Worm (Caenorhabditis elegans) whole organism, L4/young adult: ENCODE data around the gene faah-1.

Source experiments
- W03F9.2 ChIP-seq: fragments of 150-350 bp; optimal IDR thresholded peaks from 2 replicates; lab custom pipeline; 2014; ENCODE audit warnings: missing biosample characterization, missing genetic modification characterization
- dao-5 ChIP-seq: sonication (generic microtip); optimal IDR thresholded peaks from 2 replicates; lab custom pipeline; 2016; ENCODE audit warnings: missing genotype, missing genetic modification characterization, moderate library complexity, missing compliant biosample characterization
- him-1 ChIP-seq: sonication (generic microtip); optimal IDR thresholded peaks from 2 replicates; lab custom pipeline; 2016; ENCODE audit warnings: missing genotype, missing genetic modification reagents, missing genetic modification characterization, missing compliant biosample characterization

Gene faah-1

ce11 chrIV:8136548-8136947 is 22.6 kb upstream of the faah-1 start:
- no peak for TF ChIP-seq dao-5 (tag; lab: Kevin White, UChicago)

ce11 chrIV:8138984-8139383 is 20.2 kb upstream of the faah-1 start, which contains the start of gene pmk-3:
TSS of gene pmk-3 (plus strand) at chrIV:8139219.
- TF ChIP-seq him-1 (no peak), W03F9.2 (tag; lab: Kevin White, UChicago) (peak; percentile 5)

ce11 chrIV:8142735-8143550 is 16.2 kb upstream of the faah-1 start, which contains the start of gene pmk-2:
TSS of gene pmk-2 (plus strand) at chrIV:8143500.
- TF ChIP-seq dao-5 (tag; lab: Kevin White, UChicago) (no peak), him-1 (no peak), W03F9.2 (tag; lab: Kevin White, UChicago) (no peak)

ce11 chrIV:8144341-8144740 is 14.8 kb upstream of the faah-1 start:
- TF ChIP-seq him-1 (no peak), dao-5 (tag; lab: Kevin White, UChicago) (no peak), W03F9.2 (tag; lab: Kevin White, UChicago) (no peak)

- TF ChIP-seq W03F9.2 (tag; lab: Kevin White, UChicago) = no peak
- no peak for TF ChIP-seq dao-5 (tag; lab: Kevin White, UChicago)
- TF ChIP-seq him-1 = no peak
These were observed 12.9 kb upstream of the faah-1 start for ce11 chrIV:8146283-8146682.

- TF ChIP-seq dao-5 (tag; lab: Kevin White, UChicago) (no peak), W03F9.2 (tag; lab: Kevin White, UChicago) (no peak), him-1 (no peak)
These were observed 10.7 kb upstream of the faah-1 start, which contains the start of gene pmk-1 for ce11 chrIV:8148494-8148893. TSS of gene pmk-1 (plus strand) at chrIV:8148794.

- TF ChIP-seq W03F9.2 (tag; lab: Kevin White, UChicago) (no peak), him-1 (no peak), dao-5 (tag; lab: Kevin White, UChicago) (no peak)
These were observed 7.5 kb upstream of the faah-1 start for ce11 chrIV:8151721-8152120.

- TF ChIP-seq W03F9.2 (tag; lab: Kevin White, UChicago) (no peak), him-1 (no peak), dao-5 (tag; lab: Kevin White, UChicago) (no peak)
These were observed 7.0 kb upstream of the faah-1 start, which contains the start of gene faah-2 for ce11 chrIV:8152145-8152544. TSS of gene faah-2 (plus strand) at chrIV:8152445.

- TF ChIP-seq him-1 (no peak), dao-5 (tag; lab: Kevin White, UChicago) (no peak), W03F9.2 (tag; lab: Kevin White, UChicago) (no peak)
These were observed 6.5 kb upstream of the faah-1 start for ce11 chrIV:8152688-8153087.

- no peak for TF ChIP-seq dao-5 (tag; lab: Kevin White, UChicago)
- no peak for TF ChIP-seq W03F9.2 (tag; lab: Kevin White, UChicago)
- no peak for TF ChIP-seq him-1
These were observed 6.0 kb upstream of the faah-1 start for ce11 chrIV:8153163-8153562.

- TF ChIP-seq W03F9.2 (tag; lab: Kevin White, UChicago) = no peak
These were observed 4.2 kb upstream of the faah-1 start for ce11 chrIV:8154966-8155365.

ce11 chrIV:8157161-8157560 is 2.0 kb upstream of the faah-1 start, which contains the start of gene B0218.5:
TSS of gene B0218.5 (minus strand) at chrIV:8157261.
- no peak for TF ChIP-seq W03F9.2 (tag; lab: Kevin White, UChicago)
- no peak for TF ChIP-seq him-1
- TF ChIP-seq dao-5 (tag; lab: Kevin White, UChicago) = no peak

ce11 chrIV:8159995-8160394 is 808 bp downstream of the faah-1 start:
- TF ChIP-seq dao-5 (tag; lab: Kevin White, UChicago) = no peak
- TF ChIP-seq him-1 = no peak

ce11 chrIV:8161774-8162173 is 2.6 kb downstream of the faah-1 start:
- TF ChIP-seq him-1 (no peak), W03F9.2 (tag; lab: Kevin White, UChicago) (no peak), dao-5 (tag; lab: Kevin White, UChicago) (no peak)

ce11 chrIV:8163687-8164086 is 4.5 kb downstream of the faah-1 start, which contains the start of gene clec-51:
TSS of gene clec-51 (minus strand) at chrIV:8163800.
- TF ChIP-seq W03F9.2 (tag; lab: Kevin White, UChicago) (no peak), him-1 (no peak), dao-5 (tag; lab: Kevin White, UChicago) (no peak)
